Worm (Caenorhabditis elegans) whole organism, L4 larva: ENCODE measurements around the gene R09D1.13.

ENCODE experiments used
- ZK546.5 ChIP-seq, 2 experiments: sonication (generic microtip); optimal IDR thresholded peaks; 2 replicates each; lab custom pipeline; 2017; ENCODE audit warnings: missing biosample characterization in 2 of 2, missing genetic modification characterization in 2 of 2
- ama-1 ChIP-seq: fragments of 150-350 bp; optimal IDR thresholded peaks from 2 replicates; lab custom pipeline; 2014; ENCODE audit warnings: inconsistent platforms, mixed read lengths
- ceh-20 ChIP-seq: fragments of 200-800 bp; sonication (Bioruptor generic); IDR thresholded peaks from 2 replicates; pipeline ENCODE4 v1.3.6; 2022; ENCODE audit warnings: missing genetic modification reagents, missing genetic modification characterization, missing compliant biosample characterization
- ceh-28 ChIP-seq: fragments of 150-350 bp; optimal IDR thresholded peaks from 2 replicates; lab custom pipeline; 2014; ENCODE audit warnings: missing biosample characterization, missing genetic modification reagents, missing genetic modification characterization
- lir-3 ChIP-seq: sonication (generic microtip); optimal IDR thresholded peaks from 2 replicates; lab custom pipeline; 2016; ENCODE audit warnings: mild to moderate bottlenecking, missing genetic modification characterization, missing compliant biosample characterization
- pqm-1 ChIP-seq: sonication (generic microtip); optimal IDR thresholded peaks from 2 replicates; lab custom pipeline; 2017; ENCODE audit warnings: missing biosample characterization, missing genetic modification characterization
- snpc-4 ChIP-seq: fragments of 150-350 bp; optimal IDR thresholded peaks from 2 replicates; lab custom pipeline; 2014; ENCODE audit warnings: missing biosample characterization, missing genetic modification characterization

- TF ChIP-seq snpc-4 (tag; lab: Kevin White, UChicago) (no peak), ama-1 (lab: Kevin White, UChicago) (no peak), lir-3 (tag; lab: Kevin White, UChicago) (no peak), pqm-1 (tag; lab: Kevin White, UChicago) (no peak), ceh-28 (tag; lab: Kevin White, UChicago) (no peak), ceh-20 (GFP tag; lab: Robert Waterston, UW) (no peak), ZK546.5 (tag; optimal IDR thresholded peaks at IDR 0.05; lab: Kevin White, UChicago) (no peak)
Observed at ce11 chrII:9438853-9439252, 6.4 kb downstream of the R09D1.13 start.
